Worm (Caenorhabditis elegans): ENCODE results near the gene cls-1.
"Not testable (repeated sequence)": the region's sequence is repeated elsewhere in the genome, so short reads cannot be mapped to it uniquely, and the experiment has no call there.

Gene cls-1

DNA sequence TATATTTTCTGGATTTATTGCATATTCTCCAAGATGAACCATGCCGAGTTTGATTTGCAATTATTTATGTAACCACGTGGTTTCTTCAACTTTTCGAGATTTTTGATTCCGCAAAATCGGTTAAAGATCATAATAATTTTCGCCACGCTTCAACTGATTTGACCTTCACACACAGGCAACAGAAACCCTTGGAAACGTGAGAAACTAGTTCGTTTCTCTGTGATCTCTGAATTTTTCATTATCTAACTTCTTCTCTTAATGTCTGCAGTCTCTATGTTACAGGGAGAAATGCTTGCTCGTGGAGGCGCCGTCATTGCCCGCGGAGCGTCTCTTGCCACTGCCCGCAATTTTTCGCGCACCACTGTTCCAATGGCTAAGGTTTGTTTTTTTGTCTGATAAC lies 42.6 kb upstream of the cls-1 start, which contains the start of gene fum-1:
Gene fum-1 (plus strand): TSS at position 259 of the 400 bp plus-strand sequence.
- TF ChIP-seq pqm-1 (tag; optimal IDR thresholded peaks at IDR 0.05) (no peak), unc-39 (tag; optimal IDR thresholded peaks at IDR 0.05) (no peak), nhr-23 (tag; optimal IDR thresholded peaks at IDR 0.05) (peak; percentile 71), ama-1 (optimal IDR thresholded peaks at IDR 0.05) (peak; percentile 79), lsy-12 (tag; optimal IDR thresholded peaks at IDR 0.05) (peak; percentile 46), daf-12 (tag; optimal IDR thresholded peaks at IDR 0.05) (no peak), nhr-25 (tag; optimal IDR thresholded peaks at IDR 0.05) (peak; percentile 75), zag-1 (tag; optimal IDR thresholded peaks at IDR 0.05) (no peak), ceh-28 (tag; optimal IDR thresholded peaks at IDR 0.05) (no peak), nhr-67 (tag; optimal IDR thresholded peaks at IDR 0.05) (no peak), nhr-43 (tag; optimal IDR thresholded peaks at IDR 0.05; ENCODE audit: poor library complexity, severe bottlenecking) (peak; percentile 48), lin-39 (tag; optimal IDR thresholded peaks at IDR 0.05) (peak; percentile 7), elt-2 (tag; optimal IDR thresholded peaks at IDR 0.05) (peak; percentile 45), lin-15B (tag; optimal IDR thresholded peaks at IDR 0.05) (peak; percentile 53), nhr-12 (tag; optimal IDR thresholded peaks at IDR 0.05) (no peak), nfya-1 (tag; optimal IDR thresholded peaks at IDR 0.05; ENCODE audit: insufficient read depth) (peak; percentile 50), hmg-11 (tag; optimal IDR thresholded peaks at IDR 0.05) (peak; percentile 21), elt-1 (tag; optimal IDR thresholded peaks at IDR 0.05) (peak; percentile 18), pha-4 (tag; optimal IDR thresholded peaks at IDR 0.05) (peak; percentile 79)

DNA sequence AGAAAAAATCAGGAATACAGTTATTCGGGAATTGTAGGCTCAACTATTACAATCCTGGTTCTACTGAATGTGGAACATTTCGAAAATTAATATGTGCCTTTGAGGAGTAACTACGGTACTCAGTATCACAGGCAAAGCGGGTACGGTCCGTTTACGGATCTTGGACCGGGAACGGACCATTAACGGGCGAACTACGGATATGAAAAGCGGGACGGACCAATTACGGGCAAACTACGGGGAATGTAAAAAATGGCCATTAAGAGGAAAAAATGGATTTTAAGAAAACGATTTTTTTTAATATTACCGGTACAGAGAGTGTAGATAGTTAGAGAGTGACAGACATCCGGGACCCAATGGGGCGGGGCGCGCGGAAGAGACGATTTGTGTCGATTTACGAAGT lies 39.0 kb upstream of the cls-1 start, which contains the start of gene H14A12.5:
Gene H14A12.5 (minus strand): TSS at position 101 of the 400 bp plus-strand sequence.
- TF ChIP-seq nfya-1 (tag; optimal IDR thresholded peaks at IDR 0.05; ENCODE audit: insufficient read depth); elt-1 (tag; optimal IDR thresholded peaks at IDR 0.05); nhr-237 (tag; optimal IDR thresholded peaks at IDR 0.05): not testable (repeated sequence)

DNA sequence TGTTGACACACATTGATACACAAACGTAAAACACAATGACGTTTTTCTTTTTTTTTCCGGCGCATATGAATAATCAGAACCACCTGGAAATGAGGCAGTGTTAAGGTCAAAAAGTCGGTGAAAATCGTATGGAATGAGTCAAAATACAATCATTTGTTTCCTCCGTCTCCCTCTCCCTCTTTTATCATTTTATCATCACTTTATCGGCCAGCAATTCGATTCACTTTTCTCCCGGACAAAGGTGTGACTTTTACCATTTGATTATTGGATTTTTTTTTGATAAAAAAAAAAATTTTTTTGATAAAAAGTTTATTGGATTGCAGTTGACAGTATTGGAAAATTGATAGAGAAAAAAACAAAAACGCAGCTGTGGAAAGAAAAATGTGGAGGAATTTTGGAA lies 29.0 kb upstream of the cls-1 start:
- TF ChIP-seq pqm-1 (tag; optimal IDR thresholded peaks at IDR 0.05) (peak; percentile 90), daf-12 (tag; optimal IDR thresholded peaks at IDR 0.05) (no peak), fkh-2 (tag; optimal IDR thresholded peaks at IDR 0.05) (no peak), egl-5 (tag; optimal IDR thresholded peaks at IDR 0.05) (no peak), nhr-237 (tag; optimal IDR thresholded peaks at IDR 0.05) (no peak), elt-2 (tag; optimal IDR thresholded peaks at IDR 0.05) (peak; percentile 95)

ce11 chrIII:7484765-7485164 lies 23.2 kb upstream of the cls-1 start:
- TF ChIP-seq skn-1 (tag; optimal IDR thresholded peaks at IDR 0.05) (no peak), nhr-23 (tag; optimal IDR thresholded peaks at IDR 0.05) (no peak), ceh-82 (tag; optimal IDR thresholded peaks at IDR 0.05) (no peak), fos-1 (tag; optimal IDR thresholded peaks at IDR 0.05) (no peak), lin-15B (tag; optimal IDR thresholded peaks at IDR 0.05) (no peak), ceh-28 (tag; optimal IDR thresholded peaks at IDR 0.05) (no peak), nfya-1 (tag; optimal IDR thresholded peaks at IDR 0.05; ENCODE audit: insufficient read depth) (no peak), elt-1 (tag; optimal IDR thresholded peaks at IDR 0.05) (no peak)

DNA sequence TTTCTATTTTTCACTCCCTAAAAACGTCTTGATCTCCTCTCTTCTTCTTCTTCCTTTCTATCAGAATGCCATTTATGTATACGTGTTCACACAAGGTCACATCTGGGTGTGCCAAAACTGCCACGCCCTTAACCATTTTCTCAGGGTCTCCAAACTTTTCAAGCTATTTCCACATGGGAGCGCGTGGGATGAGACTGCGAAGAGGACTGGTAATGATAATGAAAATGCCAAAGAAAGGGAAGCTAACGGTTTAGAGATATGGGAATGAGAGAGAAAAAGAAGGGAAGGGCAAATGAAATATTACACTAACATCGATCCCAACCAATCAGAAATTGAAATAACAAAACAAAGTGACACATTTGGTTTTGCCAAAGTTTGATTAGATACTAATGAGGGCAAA lies 19.7 kb upstream of the cls-1 start:
- TF ChIP-seq ama-1 (optimal IDR thresholded peaks at IDR 0.05) (no peak), lin-39 (tag; optimal IDR thresholded peaks at IDR 0.05) (no peak), nfya-1 (tag; optimal IDR thresholded peaks at IDR 0.05; ENCODE audit: insufficient read depth) (peak; percentile 33), eor-1 (tag; optimal IDR thresholded peaks at IDR 0.05) (no peak), mdl-1 (tag; optimal IDR thresholded peaks at IDR 0.05) (peak; percentile 17), nhr-25 (tag; optimal IDR thresholded peaks at IDR 0.05) (peak; percentile 83), zag-1 (tag; optimal IDR thresholded peaks at IDR 0.05) (no peak), elt-3 (tag; optimal IDR thresholded peaks at IDR 0.05) (peak in 2 of 3 experiments; percentile 30 to 90), nhr-67 (tag; optimal IDR thresholded peaks at IDR 0.05) (no peak), nhr-43 (tag; optimal IDR thresholded peaks at IDR 0.05; ENCODE audit: poor library complexity, severe bottlenecking) (peak; percentile 3), tbx-2 (tag; optimal IDR thresholded peaks at IDR 0.05) (no peak)

ce11 chrIII:7489055-7489534 lies 18.9 kb upstream of the cls-1 start, which contains the start of gene mup-4:
mup-4 (minus strand) TSS chrIII:7489105.
- TF ChIP-seq nhr-77 (tag; optimal IDR thresholded peaks at IDR 0.05) = no peak
- TF ChIP-seq pqm-1 (tag; optimal IDR thresholded peaks at IDR 0.05) = no peak
- TF ChIP-seq nfya-1 (tag; optimal IDR thresholded peaks at IDR 0.05; ENCODE audit: insufficient read depth) = peak; percentile 50
- peak; percentile 11 for TF ChIP-seq nhr-25 (tag; optimal IDR thresholded peaks at IDR 0.05)
- no peak for TF ChIP-seq ceh-9 (tag; optimal IDR thresholded peaks at IDR 0.05)
